Fruit fly (Drosophila melanogaster) whole organism, embryonic: Measurements from ENCODE around the gene CG42395.

Experiments used
- Antp ChIP-seq: fragments of 200-800 bp; sonication (Bioruptor generic); optimal IDR thresholded peaks from 3 replicates; lab custom pipeline; 2016; ENCODE audit warnings: missing biosample characterization, missing genetic modification characterization
- Asciz ChIP-seq: fragments of 200-800 bp; sonication (Bioruptor generic); optimal IDR thresholded peaks from 2 replicates; lab custom pipeline; 2017; ENCODE audit warnings: missing biosample characterization, mild to moderate bottlenecking, missing genetic modification characterization, missing genetic modification reagents
- Atf3 ChIP-seq: fragments of 200-800 bp; sonication (Bioruptor generic); optimal IDR thresholded peaks from 3 replicates; lab custom pipeline; 2016; ENCODE audit warnings: missing biosample characterization, missing genetic modification characterization
- BEAF-32 ChIP-seq: fragments of 200-800 bp; sonication (Bioruptor generic); optimal IDR thresholded peaks from 3 replicates; lab custom pipeline; 2017; ENCODE audit warnings: missing biosample characterization, missing genetic modification characterization, mild to moderate bottlenecking, moderate library complexity, missing genetic modification reagents
- CG10147 ChIP-seq: fragments of 200-800 bp; sonication (Bioruptor generic); optimal IDR thresholded peaks from 2 replicates; lab custom pipeline; 2019; ENCODE audit warnings: missing biosample characterization, mild to moderate bottlenecking, missing genetic modification characterization, moderate library complexity
- CG10959 ChIP-seq: fragments of 200-800 bp; sonication (Bioruptor generic); IDR thresholded peaks from 2 replicates; pipeline ENCODE4 v1.3.6; 2022; ENCODE audit warnings: missing biosample characterization, missing genetic modification characterization
- CG12219 ChIP-seq: fragments of 200-800 bp; sonication (Bioruptor generic); optimal IDR thresholded peaks from 3 replicates; lab custom pipeline; 2018; ENCODE audit warnings: missing biosample characterization, mild to moderate bottlenecking, missing genetic modification characterization
- CG12391 ChIP-seq: fragments of 200-800 bp; sonication (Bioruptor generic); optimal IDR thresholded peaks from 3 replicates; lab custom pipeline; 2018; ENCODE audit warnings: missing biosample characterization, mild to moderate bottlenecking, missing genetic modification characterization, moderate library complexity
- CG14667 ChIP-seq: fragments of 200-800 bp; sonication (Bioruptor generic); IDR thresholded peaks from 2 replicates; pipeline ENCODE4 v1.3.6; 2022; ENCODE audit warnings: missing biosample characterization, missing genetic modification characterization
- CG1529 ChIP-seq: fragments of 200-800 bp; sonication (Bioruptor generic); optimal IDR thresholded peaks from 3 replicates; lab custom pipeline; 2018; ENCODE audit warnings: missing biosample characterization, missing genetic modification characterization
- CG15479 ChIP-seq: fragments of 200-800 bp; sonication (Bioruptor generic); optimal IDR thresholded peaks from 3 replicates; lab custom pipeline; 2019; ENCODE audit warnings: missing biosample characterization, mild to moderate bottlenecking, missing genetic modification characterization, moderate library complexity
- CG16813 ChIP-seq: fragments of 200-800 bp; sonication (Bioruptor generic); IDR thresholded peaks from 3 replicates; pipeline ENCODE4 v1.3.6; 2022; ENCODE audit warnings: missing biosample characterization, missing genetic modification characterization; ENCODE audit not compliant: partially characterized antibody
- CG30020 ChIP-seq: fragments of 200-800 bp; optimal IDR thresholded peaks from 2 replicates; lab custom pipeline; 2019; ENCODE audit warnings: missing biosample characterization, mild to moderate bottlenecking, missing genetic modification characterization, moderate library complexity
- CG4707 ChIP-seq: fragments of 200-800 bp; sonication (Bioruptor generic); optimal IDR thresholded peaks from 2 replicates; lab custom pipeline; 2018; ENCODE audit warnings: missing biosample characterization, mild to moderate bottlenecking, missing genetic modification characterization, moderate library complexity
- CG5953 ChIP-seq: fragments of 200-800 bp; sonication (Bioruptor generic); IDR thresholded peaks from 2 replicates; pipeline ENCODE4 v1.3.6; 2022; ENCODE audit warnings: missing biosample characterization, missing genetic modification characterization
- CG6175 ChIP-seq: fragments of 200-800 bp; sonication (Bioruptor generic); IDR thresholded peaks from 3 replicates; pipeline ENCODE4 v1.3.6; 2022; ENCODE audit warnings: missing biosample characterization, missing genetic modification characterization
- CG6272 ChIP-seq: fragments of 200-800 bp; sonication (Bioruptor generic); IDR thresholded peaks from 2 replicates; pipeline ENCODE4 v1.3.6; 2022; ENCODE audit warnings: missing biosample characterization, missing genetic modification characterization
- CG6765 ChIP-seq: fragments of 200-800 bp; sonication (Bioruptor generic); optimal IDR thresholded peaks from 3 replicates; lab custom pipeline; 2017; ENCODE audit warnings: missing biosample characterization, mild to moderate bottlenecking, missing genetic modification characterization
- CG6813 ChIP-seq: fragments of 200-800 bp; sonication (Bioruptor generic); optimal IDR thresholded peaks from 2 replicates; lab custom pipeline; 2017; ENCODE audit warnings: missing biosample characterization, missing genetic modification characterization, mild to moderate bottlenecking, moderate library complexity, missing genetic modification reagents
- CG8765 ChIP-seq: fragments of 200-800 bp; sonication (Bioruptor generic); IDR thresholded peaks from 2 replicates; pipeline ENCODE4 v1.3.6; 2022; ENCODE audit warnings: missing biosample characterization, missing genetic modification characterization
- CG8924 ChIP-seq: fragments of 200-800 bp; optimal IDR thresholded peaks from 3 replicates; lab custom pipeline; 2019; ENCODE audit warnings: missing biosample characterization, mild to moderate bottlenecking, missing genetic modification characterization, moderate library complexity
- CG9817 ChIP-seq: fragments of 200-800 bp; sonication (Bioruptor generic); optimal IDR thresholded peaks from 2 replicates; lab custom pipeline; 2018; ENCODE audit warnings: missing biosample characterization, mild to moderate bottlenecking, missing genetic modification characterization, moderate library complexity
- CG9932 ChIP-seq: fragments of 200-800 bp; sonication (Bioruptor generic); IDR thresholded peaks from 2 replicates; pipeline ENCODE4 v1.3.6; 2022; ENCODE audit warnings: missing biosample characterization, missing genetic modification characterization
- Dip2 ChIP-seq: fragments of 200-800 bp; sonication (Bioruptor generic); IDR thresholded peaks from 2 replicates; pipeline ENCODE4 v1.3.6; 2022; ENCODE audit warnings: missing biosample characterization, missing genetic modification characterization
- Fer1 ChIP-seq: fragments of 200-800 bp; sonication (Bioruptor generic); optimal IDR thresholded peaks from 2 replicates; lab custom pipeline; 2017; ENCODE audit warnings: missing biosample characterization, mild to moderate bottlenecking, missing genetic modification characterization
- Gug ChIP-seq: fragments of 200-800 bp; sonication (Bioruptor generic); IDR thresholded peaks from 4 replicates; pipeline ENCODE4 v1.3.6; 2022; ENCODE audit warnings: missing biosample characterization, missing genetic modification characterization
- Hr3 ChIP-seq: fragments of 200-800 bp; sonication (Bioruptor generic); optimal IDR thresholded peaks from 3 replicates; lab custom pipeline; 2016; ENCODE audit warnings: missing biosample characterization, missing genetic modification characterization
- Hsf ChIP-seq: fragments of 200-800 bp; sonication (Bioruptor generic); optimal IDR thresholded peaks from 3 replicates; lab custom pipeline; 2016; ENCODE audit warnings: missing biosample characterization, missing genetic modification characterization
- Meics ChIP-seq: fragments of 200-800 bp; sonication (Bioruptor generic); optimal IDR thresholded peaks from 2 replicates; lab custom pipeline; 2017; ENCODE audit warnings: missing biosample characterization, mild to moderate bottlenecking, missing genetic modification characterization
- Myb ChIP-seq: fragments of 200-800 bp; sonication (Bioruptor generic); optimal IDR thresholded peaks from 2 replicates; lab custom pipeline; 2016; ENCODE audit warnings: missing biosample characterization, missing genetic modification characterization
- PHDP ChIP-seq: fragments of 200-800 bp; sonication (Bioruptor generic); optimal IDR thresholded peaks from 3 replicates; lab custom pipeline; 2018; ENCODE audit warnings: missing biosample characterization, mild to moderate bottlenecking, missing genetic modification characterization, moderate library complexity
- Rfx ChIP-seq: fragments of 200-800 bp; sonication (Bioruptor generic); IDR thresholded peaks from 2 replicates; pipeline ENCODE4 v1.3.6; 2022; ENCODE audit warnings: missing biosample characterization, missing genetic modification characterization
- Rx ChIP-seq: fragments of 200-800 bp; sonication (Bioruptor generic); IDR thresholded peaks from 2 replicates; pipeline ENCODE4 v1.3.6; 2022; ENCODE audit warnings: missing biosample characterization, missing genetic modification characterization
- Spps ChIP-seq: fragments of 200-800 bp; sonication (Bioruptor generic); optimal IDR thresholded peaks from 2 replicates; lab custom pipeline; 2018; ENCODE audit warnings: missing biosample characterization, mild to moderate bottlenecking, missing genetic modification characterization
- Taf1 ChIP-seq: fragments of 200-800 bp; sonication (Bioruptor generic); IDR thresholded peaks from 2 replicates; pipeline ENCODE4 v1.3.6; 2022; ENCODE audit warnings: missing biosample characterization, missing genetic modification characterization
- abd-A ChIP-seq: fragments of 200-800 bp; sonication (Bioruptor generic); optimal IDR thresholded peaks from 3 replicates; lab custom pipeline; 2019; ENCODE audit warnings: missing biosample characterization, mild to moderate bottlenecking, missing genetic modification characterization, moderate library complexity
- ase ChIP-seq: fragments of 200-800 bp; sonication (Bioruptor generic); IDR thresholded peaks from 3 replicates; pipeline ENCODE4 v1.3.6; 2022; ENCODE audit warnings: missing biosample characterization, missing genetic modification characterization
- bbx ChIP-seq: fragments of 200-800 bp; sonication (Bioruptor generic); IDR thresholded peaks from 2 replicates; pipeline ENCODE4 v1.3.6; 2022; ENCODE audit warnings: missing biosample characterization, missing genetic modification characterization; ENCODE audit not compliant: partially characterized antibody
- bigmax ChIP-seq: fragments of 200-800 bp; sonication (Bioruptor generic); optimal IDR thresholded peaks from 2 replicates; lab custom pipeline; 2018; ENCODE audit warnings: missing biosample characterization, mild to moderate bottlenecking, missing genetic modification characterization
- cas ChIP-seq: fragments of 200-800 bp; sonication (Bioruptor generic); IDR thresholded peaks from 2 replicates; pipeline ENCODE4 v1.3.6; 2022; ENCODE audit warnings: missing biosample characterization, missing genetic modification characterization
- danr ChIP-seq: fragments of 200-800 bp; sonication (Bioruptor generic); IDR thresholded peaks from 2 replicates; pipeline ENCODE4 v1.3.6; 2022; ENCODE audit warnings: missing biosample characterization, missing genetic modification characterization
- emc ChIP-seq: fragments of 200-800 bp; sonication (Bioruptor generic); optimal IDR thresholded peaks from 2 replicates; lab custom pipeline; 2016; ENCODE audit warnings: missing biosample characterization, missing genetic modification characterization
- eve ChIP-seq, 2 experiments: fragments of >200 bp; optimal IDR thresholded peaks; 2 replicates each; lab custom pipeline; 2017; ENCODE audit warnings: missing biosample characterization in 2 of 2, missing genetic modification characterization in 2 of 2
- ewg ChIP-seq: fragments of 200-800 bp; sonication (Bioruptor generic); optimal IDR thresholded peaks from 3 replicates; lab custom pipeline; 2017; ENCODE audit warnings: mild to moderate bottlenecking, missing biosample characterization, missing genetic modification reagents, missing genetic modification characterization
- gsb ChIP-seq: fragments of 200-800 bp; sonication (Bioruptor generic); IDR thresholded peaks from 2 replicates; pipeline ENCODE4 v1.3.6; 2022; ENCODE audit warnings: missing biosample characterization, missing genetic modification characterization
- inv ChIP-seq: fragments of 200-800 bp; sonication (Bioruptor generic); IDR thresholded peaks from 2 replicates; pipeline ENCODE4 v1.3.6; 2022; ENCODE audit warnings: missing biosample characterization, missing genetic modification characterization; ENCODE audit not compliant: partially characterized antibody
- pita ChIP-seq: fragments of 200-800 bp; sonication (Bioruptor generic); optimal IDR thresholded peaks from 2 replicates; lab custom pipeline; 2017; ENCODE audit warnings: missing biosample characterization, mild to moderate bottlenecking, missing genetic modification characterization
- schlank ChIP-seq: fragments of 200-800 bp; sonication (Bioruptor generic); optimal IDR thresholded peaks from 2 replicates; lab custom pipeline; 2018; ENCODE audit warnings: missing biosample characterization, mild to moderate bottlenecking, missing genetic modification characterization
- tin ChIP-seq: fragments of 200-800 bp; sonication (Bioruptor generic); optimal IDR thresholded peaks from 3 replicates; lab custom pipeline; 2016; ENCODE audit warnings: missing biosample characterization, missing genetic modification characterization
- trem ChIP-seq: fragments of 200-800 bp; optimal IDR thresholded peaks from 3 replicates; lab custom pipeline; 2019; ENCODE audit warnings: missing biosample characterization, mild to moderate bottlenecking, missing genetic modification characterization, moderate library complexity
- vnd ChIP-seq: fragments of 200-800 bp; sonication (Bioruptor generic); IDR thresholded peaks from 3 replicates; pipeline ENCODE4 v1.3.6; 2022; ENCODE audit warnings: missing biosample characterization, missing genetic modification characterization; ENCODE audit not compliant: partially characterized antibody
- wor ChIP-seq: fragments of 200-800 bp; sonication (Bioruptor generic); IDR thresholded peaks from 2 replicates; pipeline ENCODE4 v1.3.6; 2022; ENCODE audit warnings: missing biosample characterization, missing genetic modification characterization

Gene CG42395

dm6 chrX:9589928-9590327 is 13.9 kb upstream of the CG42395 start (continued):
- TF ChIP-seq CG1529: no peak
- TF ChIP-seq Rx: no peak
- peak; percentile 9 for TF ChIP-seq tin (GFP tag; lab: Kevin White, UChicago)
- TF ChIP-seq inv (GFP tag; lab: Robert Waterston, UW): no peak
- TF ChIP-seq BEAF-32 (GFP tag; lab: Kevin White, UChicago): no peak
- TF ChIP-seq CG14667 (GFP tag; lab: Robert Waterston, UW): no peak
- peak; percentile 63 for TF ChIP-seq Fer1 (GFP tag; lab: Kevin White, UChicago)
- no peak for TF ChIP-seq CG30020 (tag; lab: Kevin White, UChicago)
- TF ChIP-seq Asciz (GFP tag; lab: Kevin White, UChicago): peak; percentile 51
- TF ChIP-seq ewg: peak; percentile 26
- peak; percentile 44 for TF ChIP-seq CG12391 (tag; lab: Kevin White, UChicago)
- no peak for TF ChIP-seq bbx (GFP tag; lab: Robert Waterston, UW)
- TF ChIP-seq pita (GFP tag; lab: Kevin White, UChicago): no peak
- TF ChIP-seq CG6813 (GFP tag; lab: Kevin White, UChicago): peak; percentile 7
- peak; percentile 64 for TF ChIP-seq PHDP (tag; lab: Kevin White, UChicago)
- peak; percentile 53 for TF ChIP-seq Meics (GFP tag; lab: Kevin White, UChicago)
- TF ChIP-seq cas (GFP tag; lab: Robert Waterston, UW): no peak
- no peak for TF ChIP-seq Gug (GFP tag; lab: Robert Waterston, UW)
- TF ChIP-seq ase (GFP tag; lab: Robert Waterston, UW): 0 out of 3 replicates have a peak, but pooled peaks have one; percentile 21
- no peak for TF ChIP-seq wor (GFP tag; lab: Robert Waterston, UW)
- no peak for TF ChIP-seq Myb (GFP tag; lab: Kevin White, UChicago)
- TF ChIP-seq schlank (tag; lab: Kevin White, UChicago): no peak
- peak; percentile 5 for TF ChIP-seq CG4707 (GFP tag; lab: Kevin White, UChicago)
- TF ChIP-seq abd-A: no peak
- no peak for TF ChIP-seq CG10959
- TF ChIP-seq Antp (GFP tag; lab: Kevin White, UChicago): no peak
- no peak for TF ChIP-seq CG5953
- no peak for TF ChIP-seq danr (GFP tag; lab: Robert Waterston, UW)
- TF ChIP-seq CG8765 (GFP tag; lab: Robert Waterston, UW): no peak
- peak; percentile 26 for TF ChIP-seq Hsf
- TF ChIP-seq vnd (GFP tag; lab: Robert Waterston, UW): no peak
- no peak for TF ChIP-seq Dip2
- peak; percentile 22 for TF ChIP-seq Hr3 (GFP tag; lab: Kevin White, UChicago)
- TF ChIP-seq CG6175 (GFP tag; lab: Robert Waterston, UW): no peak
- TF ChIP-seq CG16813 (GFP tag; lab: Robert Waterston, UW): no peak
- peak; percentile 45 for TF ChIP-seq CG10147 (GFP tag; lab: Kevin White, UChicago)
- TF ChIP-seq emc (GFP tag; lab: Kevin White, UChicago): no peak
- TF ChIP-seq CG9817 (tag; lab: Kevin White, UChicago): peak; percentile 49
- no peak for TF ChIP-seq Taf1 (GFP tag; lab: Robert Waterston, UW)
- TF ChIP-seq CG9932: 0 out of 2 replicates have a peak, but pooled peaks have one; percentile 21
- peak; percentile 52 for TF ChIP-seq CG8924 (tag; lab: Kevin White, UChicago)
- peak; percentile 52 for TF ChIP-seq Rfx (GFP tag; lab: Robert Waterston, UW)
- TF ChIP-seq Atf3 (GFP tag; lab: Kevin White, UChicago): no peak
- peak; percentile 51 for TF ChIP-seq CG12219 (GFP tag; lab: Kevin White, UChicago)
- TF ChIP-seq bigmax (GFP tag; lab: Kevin White, UChicago): no peak
- TF ChIP-seq trem (tag; lab: Kevin White, UChicago): no peak
- TF ChIP-seq CG6765 (GFP tag; lab: Kevin White, UChicago): no peak
- no peak for TF ChIP-seq CG6272 (GFP tag; lab: Robert Waterston, UW)
- TF ChIP-seq gsb (GFP tag; lab: Robert Waterston, UW): no peak
- TF ChIP-seq eve (GFP tag; optimal IDR thresholded peaks at IDR 0.05; lab: Kevin White, UChicago): peak in 1 of 2 experiments; percentile 67
- TF ChIP-seq Spps (tag; lab: Kevin White, UChicago): no peak
- no peak for TF ChIP-seq CG15479
